Worm (Caenorhabditis elegans) whole organism, L1 larva: ENCODE measurements around the gene rde-12.
A peak's percentile ranks its signal among the peaks of the same experiment; 100 is the strongest.

Experiments used
- C16A3.4 ChIP-seq: fragments of 150-350 bp; optimal IDR thresholded peaks from 2 replicates; lab custom pipeline; 2014; ENCODE audit warnings: missing biosample characterization, missing genetic modification characterization
- F16B12.6 ChIP-seq: fragments of 150-350 bp; optimal IDR thresholded peaks from 2 replicates; lab custom pipeline; 2014; ENCODE audit warnings: missing biosample characterization, missing genetic modification characterization
- aha-1 ChIP-seq: fragments of 150-350 bp; optimal IDR thresholded peaks from 2 replicates; lab custom pipeline; 2014; ENCODE audit warnings: missing biosample characterization, missing genetic modification characterization
- alr-1 ChIP-seq: fragments of 200-800 bp; sonication (Bioruptor generic); optimal IDR thresholded peaks from 2 replicates; lab custom pipeline; 2018; ENCODE audit warnings: borderline replicate concordance, mild to moderate bottlenecking, missing genetic modification characterization, missing compliant biosample characterization
- aly-2 ChIP-seq: fragments of 150-350 bp; optimal IDR thresholded peaks from 2 replicates; lab custom pipeline; 2014; ENCODE audit warnings: missing biosample characterization, missing genetic modification characterization
- blmp-1 ChIP-seq: fragments of 150-350 bp; optimal IDR thresholded peaks from 2 replicates; lab custom pipeline; 2014; ENCODE audit warnings: missing biosample characterization, missing genetic modification characterization
- ceh-63 ChIP-seq: fragments of 200-800 bp; sonication (Bioruptor generic); optimal IDR thresholded peaks from 2 replicates; lab custom pipeline; 2018; ENCODE audit warnings: mild to moderate bottlenecking, missing genetic modification characterization, missing compliant biosample characterization
- ceh-8 ChIP-seq: fragments of 200-800 bp; sonication (Bioruptor generic); optimal IDR thresholded peaks from 2 replicates; lab custom pipeline; 2018; ENCODE audit warnings: mild to moderate bottlenecking, missing genetic modification characterization, moderate library complexity, missing compliant biosample characterization
- dpl-1 ChIP-seq, 3 experiments: fragments of 150-350 bp in 2 of 3; sonication (generic microtip) in 1 of 3; optimal IDR thresholded peaks; 2 replicates each; lab custom pipeline; 2014 to 2017; ENCODE audit warnings: missing biosample characterization in 3 of 3, missing genetic modification characterization in 3 of 3, missing genetic modification reagents in 3 of 3
- dsc-1 ChIP-seq: sonication (generic microtip); optimal IDR thresholded peaks from 2 replicates; lab custom pipeline; 2016; ENCODE audit warnings: mild to moderate bottlenecking, missing genetic modification characterization, missing compliant biosample characterization
- efl-1 ChIP-seq, 4 experiments: fragments of 150-350 bp; optimal IDR thresholded peaks in 3 of 4; peaks in 1 of 4; 1 replicate in 1 of 4; 2 replicates in 3 of 4; lab custom pipeline; 2014; ENCODE audit warnings: missing biosample characterization in 2 of 4, missing genetic modification characterization in 2 of 4, missing genetic modification reagents in 2 of 4
- elt-3 ChIP-seq, 6 experiments: fragments of 150-350 bp in 1 of 6; sonication (generic microtip); optimal IDR thresholded peaks; 2 replicates each; lab custom pipeline; 2017 to 2018; ENCODE audit warnings: missing biosample characterization in 6 of 6, missing genetic modification characterization in 6 of 6, inconsistent platforms in 1 of 6
- fkh-10 ChIP-seq: sonication (generic microtip); optimal IDR thresholded peaks from 2 replicates; lab custom pipeline; 2017; ENCODE audit warnings: missing biosample characterization, missing genetic modification reagents, missing genetic modification characterization
- fkh-8 ChIP-seq: sonication (generic microtip); optimal IDR thresholded peaks from 2 replicates; lab custom pipeline; 2016; ENCODE audit warnings: mild to moderate bottlenecking, missing genetic modification characterization, missing compliant biosample characterization
- hlh-4 ChIP-seq: sonication (generic microtip); optimal IDR thresholded peaks from 2 replicates; lab custom pipeline; 2016; ENCODE audit warnings: mild to moderate bottlenecking, missing genetic modification characterization, missing compliant biosample characterization
- irx-1 ChIP-seq: sonication (generic microtip); optimal IDR thresholded peaks from 2 replicates; lab custom pipeline; 2016; ENCODE audit warnings: missing genetic modification characterization, missing compliant biosample characterization
- lin-14 ChIP-seq: fragments of 200-800 bp; sonication (Bioruptor generic); optimal IDR thresholded peaks from 2 replicates; lab custom pipeline; 2018; ENCODE audit warnings: mild to moderate bottlenecking, missing genetic modification characterization, moderate library complexity, missing compliant biosample characterization
- lin-35 ChIP-seq, 2 experiments: fragments of 150-350 bp; optimal IDR thresholded peaks; 2 replicates each; lab custom pipeline; 2014; ENCODE audit warnings: missing biosample characterization in 2 of 2, missing genetic modification characterization in 2 of 2, missing genetic modification reagents in 2 of 2
- lin-39 ChIP-seq: fragments of 150-350 bp; optimal IDR thresholded peaks from 2 replicates; lab custom pipeline; 2014; ENCODE audit warnings: missing biosample characterization, missing genetic modification reagents, missing genetic modification characterization
- lsy-2 ChIP-seq, 2 experiments: fragments of 150-350 bp; optimal IDR thresholded peaks; 2 replicates each; lab custom pipeline; 2014; ENCODE audit warnings: missing biosample characterization in 2 of 2, missing genetic modification characterization in 2 of 2
- mdl-1 ChIP-seq, 2 experiments: fragments of 150-350 bp; optimal IDR thresholded peaks; 2 replicates each; lab custom pipeline; 2014 to 2017; ENCODE audit warnings: missing biosample characterization in 2 of 2, missing genetic modification characterization in 2 of 2, inconsistent platforms in 1 of 2
- mep-1 ChIP-seq: fragments of 150-350 bp; optimal IDR thresholded peaks from 2 replicates; lab custom pipeline; 2014; ENCODE audit warnings: missing biosample characterization, missing genetic modification characterization
- nhr-19 ChIP-seq: fragments of 200-800 bp; sonication (Bioruptor generic); conservative IDR thresholded peaks from 2 replicates; pipeline ENCODE4 v1.3.6; 2022; ENCODE audit warnings: missing genetic modification characterization, missing compliant biosample characterization
- nhr-20 ChIP-seq: sonication (generic microtip); optimal IDR thresholded peaks from 2 replicates; lab custom pipeline; 2016; ENCODE audit warnings: mild to moderate bottlenecking, missing genetic modification characterization, missing compliant biosample characterization
- nhr-237 ChIP-seq: fragments of 150-350 bp; optimal IDR thresholded peaks from 2 replicates; lab custom pipeline; 2014; ENCODE audit warnings: missing biosample characterization, missing genetic modification characterization
- nhr-71 ChIP-seq: sonication (generic microtip); optimal IDR thresholded peaks from 2 replicates; lab custom pipeline; 2016; ENCODE audit warnings: mild to moderate bottlenecking, missing genetic modification characterization, moderate library complexity, missing compliant biosample characterization
- nhr-76 ChIP-seq: sonication (generic microtip); optimal IDR thresholded peaks from 2 replicates; lab custom pipeline; 2017; ENCODE audit warnings: missing biosample characterization, missing genetic modification characterization
- nhr-84 ChIP-seq: sonication (generic microtip); optimal IDR thresholded peaks from 2 replicates; lab custom pipeline; 2017; ENCODE audit warnings: missing biosample characterization, missing genetic modification characterization
- nhr-85 ChIP-seq: sonication (generic microtip); peaks from one replicate; lab custom pipeline; 2016; ENCODE audit warnings: missing genetic modification characterization, inconsistent platforms, missing compliant biosample characterization
- pag-3 ChIP-seq: sonication (generic microtip); optimal IDR thresholded peaks from 2 replicates; lab custom pipeline; 2017; ENCODE audit warnings: missing genetic modification characterization, mild to moderate bottlenecking, missing compliant biosample characterization, antibody characterized with exemption, borderline replicate concordance; ENCODE audit not compliant: insufficient read depth
- pax-3 ChIP-seq: fragments of 200-800 bp; sonication (Bioruptor generic); optimal IDR thresholded peaks from 2 replicates; lab custom pipeline; 2018; ENCODE audit warnings: mild to moderate bottlenecking, missing genetic modification characterization, moderate library complexity, missing compliant biosample characterization
- snpc-4 ChIP-seq: fragments of 150-350 bp; optimal IDR thresholded peaks from 2 replicates; lab custom pipeline; 2014; ENCODE audit warnings: missing biosample characterization, missing genetic modification characterization
- snu-23 ChIP-seq: sonication (generic microtip); optimal IDR thresholded peaks from 2 replicates; lab custom pipeline; 2016; ENCODE audit warnings: missing genetic modification characterization, missing compliant biosample characterization
- sptf-1 ChIP-seq: fragments of 150-350 bp; optimal IDR thresholded peaks from 2 replicates; lab custom pipeline; 2014; ENCODE audit warnings: missing biosample characterization, missing genetic modification characterization
- unc-130 ChIP-seq: fragments of 150-350 bp; optimal IDR thresholded peaks from 2 replicates; lab custom pipeline; 2017; ENCODE audit warnings: missing biosample characterization, missing genetic modification characterization, inconsistent platforms
- zip-4 ChIP-seq: fragments of 200-800 bp; sonication (Bioruptor generic); optimal IDR thresholded peaks from 2 replicates; lab custom pipeline; 2018; ENCODE audit warnings: mild to moderate bottlenecking, missing genetic modification characterization, moderate library complexity, missing compliant biosample characterization
- ztf-4 ChIP-seq: fragments of 150-350 bp; optimal IDR thresholded peaks from 2 replicates; lab custom pipeline; 2014; ENCODE audit warnings: missing biosample characterization, missing genetic modification characterization

The rde-12 gene

DNA sequence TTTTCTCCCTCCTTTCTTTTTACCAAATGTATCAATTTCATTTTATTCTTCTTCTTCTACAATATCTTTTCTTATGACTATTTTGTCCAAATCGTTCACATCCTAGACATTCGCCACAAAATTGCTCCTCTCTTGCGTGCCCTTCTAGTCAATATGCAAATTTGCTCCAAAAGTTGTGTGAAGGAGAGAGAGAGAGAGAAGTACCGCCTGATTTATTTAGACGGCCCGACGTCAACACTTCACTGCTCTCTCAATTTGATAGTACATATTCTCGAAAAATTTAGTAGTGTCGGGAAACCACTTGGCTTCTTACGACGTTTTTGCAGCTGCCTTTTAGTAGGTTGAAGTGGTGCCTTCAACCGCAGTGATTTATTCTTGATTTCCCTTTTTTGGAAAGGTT is 21.3 kb downstream of the rde-12 start:
- TF ChIP-seq mep-1 (tag; lab: Kevin White, UChicago) = no peak
- TF ChIP-seq lin-14 (GFP tag; lab: Kevin White, UChicago) = peak; percentile 51

DNA sequence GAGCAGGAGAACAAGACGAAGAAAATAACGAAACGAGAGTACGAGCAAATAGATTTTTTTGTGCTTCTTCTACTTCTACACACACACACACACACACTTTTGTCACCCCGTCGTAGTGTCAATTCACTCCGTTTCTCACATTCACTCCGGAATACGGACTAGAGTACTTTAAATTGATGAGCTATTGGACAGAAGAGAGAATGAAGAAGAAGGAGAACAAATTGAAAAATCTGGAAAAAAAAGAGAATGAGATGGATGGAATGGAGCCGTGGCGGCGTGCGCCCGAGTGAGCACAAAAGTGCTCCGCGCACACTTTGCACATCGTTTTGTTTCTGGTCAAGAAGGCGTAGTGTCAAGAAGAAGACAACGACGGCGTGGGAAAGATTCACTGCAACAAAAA is 22.3 kb downstream of the rde-12 start:
- TF ChIP-seq zip-4 (GFP tag; lab: Kevin White, UChicago) = no peak
- TF ChIP-seq alr-1 (tag; lab: Kevin White, UChicago) = no peak
- TF ChIP-seq efl-1 (optimal IDR thresholded peaks at IDR 0.05; lab: Kevin White, UChicago) = no peak
- TF ChIP-seq efl-1 (GFP tag; optimal IDR thresholded peaks at IDR 0.05 in 1 of 2; lab: Kevin White, UChicago) = no peak
- TF ChIP-seq pag-3 (tag; lab: Kevin White, UChicago) = no peak
- TF ChIP-seq F16B12.6 (tag; lab: Kevin White, UChicago) = no peak
- no peak for TF ChIP-seq ceh-8 (GFP tag; lab: Kevin White, UChicago)
- TF ChIP-seq aly-2 = no peak
- no peak for TF ChIP-seq irx-1
- no peak for TF ChIP-seq fkh-10 (GFP tag; lab: Kevin White, UChicago)

DNA sequence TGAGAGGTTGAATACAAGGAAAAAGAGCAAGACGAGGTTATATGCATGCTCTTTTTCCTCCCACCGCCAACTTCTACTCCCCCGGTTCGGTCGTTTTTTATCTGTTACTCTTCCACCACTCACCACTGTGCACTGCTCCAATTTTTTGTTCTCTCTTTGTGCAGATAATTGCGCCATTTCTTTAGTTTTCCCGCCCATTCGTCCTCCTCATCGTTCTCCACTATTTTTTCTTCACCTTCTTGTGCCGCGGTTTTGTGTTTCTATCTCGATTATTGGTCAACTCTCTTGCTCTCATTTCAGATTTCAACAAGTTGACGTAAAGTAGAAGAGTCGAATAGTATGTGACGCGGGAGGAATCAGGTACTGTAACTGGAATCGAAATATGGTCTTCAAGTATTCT is 24.4 kb downstream of the rde-12 start, which contains the start of gene T01D3.1:
TSS of gene T01D3.1 (plus strand) at position 301 of the 400 bp plus-strand sequence.
- TF ChIP-seq hlh-4 (no peak), sptf-1 (no peak), lin-39 (tag; lab: Kevin White, UChicago) (no peak), snpc-4 (tag; lab: Kevin White, UChicago) (no peak), nhr-85 (no peak), nhr-71 (no peak), lin-35 (GFP tag; optimal IDR thresholded peaks at IDR 0.05; lab: Kevin White, UChicago) (no peak), blmp-1 (tag; lab: Kevin White, UChicago) (no peak), aha-1 (tag; lab: Kevin White, UChicago) (no peak), ceh-63 (GFP tag; lab: Kevin White, UChicago) (no peak), lsy-2 (tag; optimal IDR thresholded peaks at IDR 0.05; lab: Kevin White, UChicago) (no peak), pax-3 (no peak)

DNA sequence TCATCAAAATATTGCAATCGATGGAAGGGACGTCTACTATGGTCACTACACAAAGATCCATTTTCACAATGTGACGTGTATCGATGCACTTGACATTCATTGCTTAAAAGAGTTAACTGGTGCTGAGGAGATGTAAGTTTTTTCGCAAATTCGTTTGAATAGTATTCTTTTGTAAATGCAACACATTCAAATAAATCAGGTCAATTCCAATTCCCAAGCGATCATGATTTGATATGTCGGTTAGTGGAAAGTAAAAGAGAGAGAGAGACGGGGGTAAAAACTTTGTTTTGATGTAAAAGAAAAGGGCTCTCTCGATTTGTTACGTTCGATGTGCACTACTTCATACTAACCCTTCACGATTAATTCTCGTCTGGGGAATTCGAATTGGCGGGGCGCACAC is 25.1 kb downstream of the rde-12 start:
- TF ChIP-seq lin-14 (GFP tag; lab: Kevin White, UChicago) = peak; percentile 8
- no peak for TF ChIP-seq fkh-8 (tag; lab: Kevin White, UChicago)

DNA sequence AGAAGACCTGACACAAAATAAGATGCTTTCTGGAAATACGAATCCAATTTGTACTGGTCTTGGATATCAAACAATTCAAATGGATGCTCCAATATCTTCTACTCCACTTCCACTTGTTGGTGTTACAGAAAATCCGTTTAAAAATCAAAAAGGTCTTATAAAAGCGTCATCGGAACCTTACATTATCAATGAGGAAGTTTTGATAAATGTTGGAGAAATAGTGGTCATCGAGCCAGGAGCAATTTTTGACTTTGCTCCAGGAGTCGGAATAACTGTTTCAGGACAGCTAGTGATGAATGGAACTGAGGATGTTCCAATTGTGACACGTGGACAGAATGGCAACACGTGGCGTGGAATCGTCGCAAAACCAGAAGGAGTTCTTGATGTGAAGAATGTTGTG is 28.9 kb downstream of the rde-12 start:
- TF ChIP-seq snu-23 (no peak), efl-1 (optimal IDR thresholded peaks at IDR 0.05; lab: Kevin White, UChicago) (no peak), efl-1 (GFP tag; optimal IDR thresholded peaks at IDR 0.05 in 1 of 2; lab: Kevin White, UChicago) (peak in 1 of 2 experiments; percentile 91), nhr-84 (tag; lab: Kevin White, UChicago) (no peak), nhr-71 (no peak), dsc-1 (no peak), nhr-85 (no peak)

DNA sequence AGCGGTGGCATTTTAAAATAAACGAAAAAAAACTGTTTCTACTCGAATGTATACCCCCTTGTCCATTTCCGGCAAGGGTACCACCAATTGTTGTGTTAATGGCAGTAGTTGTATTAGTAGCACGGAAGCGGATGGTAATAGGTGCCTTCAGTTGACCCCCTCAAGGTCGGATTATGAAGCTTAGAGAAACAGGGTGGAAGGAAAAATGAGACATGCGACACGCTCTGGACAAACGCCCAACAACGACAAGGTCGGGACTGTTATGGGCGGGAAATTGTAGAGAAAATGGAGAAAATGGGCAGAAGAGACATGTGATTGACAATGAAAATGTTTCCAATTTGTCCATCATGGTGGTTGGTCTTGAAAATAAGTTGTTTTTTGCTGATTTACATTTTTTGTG is 38.8 kb downstream of the rde-12 start, which contains the start of gene T01D3.3:
TSS of gene T01D3.3 (plus strand) at position 312 of the 400 bp plus-strand sequence.
- no peak for TF ChIP-seq efl-1 (optimal IDR thresholded peaks at IDR 0.05; lab: Kevin White, UChicago)
- TF ChIP-seq efl-1 (GFP tag; optimal IDR thresholded peaks at IDR 0.05 in 1 of 2; lab: Kevin White, UChicago) = no peak
- no peak for TF ChIP-seq nhr-237
- TF ChIP-seq ceh-63 (GFP tag; lab: Kevin White, UChicago) = no peak
- peak; percentile 50 for TF ChIP-seq lin-14 (GFP tag; lab: Kevin White, UChicago)
- TF ChIP-seq nhr-76 (tag; lab: Kevin White, UChicago) = no peak
- TF ChIP-seq mdl-1 (tag; optimal IDR thresholded peaks at IDR 0.05; lab: Kevin White, UChicago) = peak in 1 of 2 experiments; percentile 51
- TF ChIP-seq dpl-1 (GFP tag; optimal IDR thresholded peaks at IDR 0.05; lab: Kevin White, UChicago) = peak in 2 of 3 experiments; percentile 14 to 32
- no peak for TF ChIP-seq nhr-19
- peak; percentile 56 for TF ChIP-seq mep-1 (tag; lab: Kevin White, UChicago)
- no peak for TF ChIP-seq dsc-1
- TF ChIP-seq C16A3.4 (tag; lab: Kevin White, UChicago) = peak; percentile 36
- TF ChIP-seq elt-3 (tag; optimal IDR thresholded peaks at IDR 0.05; lab: Kevin White, UChicago) = peak in 3 of 6 experiments; percentile 3 to 61 (median 22)
- TF ChIP-seq blmp-1 (tag; lab: Kevin White, UChicago) = peak; percentile 92
- no peak for TF ChIP-seq nhr-20 (tag; lab: Kevin White, UChicago)
- TF ChIP-seq unc-130 (tag; lab: Kevin White, UChicago) = peak; percentile 23
- no peak for TF ChIP-seq sptf-1
- TF ChIP-seq nhr-71 = no peak
- TF ChIP-seq nhr-85 = peak; percentile 59
- no peak for TF ChIP-seq ztf-4 (tag; lab: Kevin White, UChicago)
- TF ChIP-seq, all 84 proteins: peak for 9
